Fruit fly (Drosophila melanogaster) whole organism, embryonic: ENCODE results near the gene Ppm1.

Source experiments
- Ada2b ChIP-seq: fragments of 200-800 bp; sonication (Bioruptor generic); IDR thresholded peaks from 2 replicates; pipeline ENCODE4 v1.3.6; 2022; ENCODE audit warnings: missing biosample characterization, missing genetic modification characterization
- CG10366 ChIP-seq: fragments of 200-800 bp; sonication (Bioruptor generic); IDR thresholded peaks from 2 replicates; pipeline ENCODE4 v1.3.6; 2022; ENCODE audit warnings: missing biosample characterization, missing genetic modification characterization
- CG11085 ChIP-seq: fragments of 200-800 bp; sonication (Bioruptor generic); IDR thresholded peaks from 2 replicates; pipeline ENCODE4 v1.3.6; 2022; ENCODE audit warnings: missing biosample characterization, missing genetic modification characterization
- CG11504 ChIP-seq: fragments of 200-800 bp; sonication (Bioruptor generic); optimal IDR thresholded peaks from 3 replicates; lab custom pipeline; 2019; ENCODE audit warnings: missing biosample characterization, mild to moderate bottlenecking, missing genetic modification characterization, moderate library complexity
- CG12942 ChIP-seq: fragments of 200-800 bp; sonication (Bioruptor generic); optimal IDR thresholded peaks from 3 replicates; lab custom pipeline; 2016; ENCODE audit warnings: missing biosample characterization, missing genetic modification characterization
- CG13424 ChIP-seq: fragments of 200-800 bp; sonication (Bioruptor generic); optimal IDR thresholded peaks from 2 replicates; lab custom pipeline; 2019; ENCODE audit warnings: missing biosample characterization, mild to moderate bottlenecking, missing genetic modification characterization, moderate library complexity
- CG14014 ChIP-seq: fragments of 200-800 bp; sonication (Bioruptor generic); IDR thresholded peaks from 2 replicates; pipeline ENCODE4 v1.3.6; 2022; ENCODE audit warnings: missing biosample characterization, missing genetic modification characterization
- CG14965 ChIP-seq: fragments of 200-800 bp; sonication (Bioruptor generic); optimal IDR thresholded peaks from 2 replicates; lab custom pipeline; 2016; ENCODE audit warnings: missing biosample characterization, missing genetic modification characterization, borderline replicate concordance
- CG15514 ChIP-seq: fragments of 200-800 bp; sonication (Bioruptor generic); optimal IDR thresholded peaks from 3 replicates; lab custom pipeline; 2017; ENCODE audit warnings: missing biosample characterization, missing genetic modification characterization, mild to moderate bottlenecking, moderate library complexity, missing genetic modification reagents
- CG2199 ChIP-seq: fragments of 200-800 bp; sonication (Bioruptor generic); IDR thresholded peaks from 3 replicates; pipeline ENCODE4 v1.3.6; 2022; ENCODE audit warnings: missing biosample characterization, missing genetic modification characterization
- CG3163 ChIP-seq: fragments of 200-800 bp; sonication (Bioruptor generic); optimal IDR thresholded peaks from 3 replicates; lab custom pipeline; 2016; ENCODE audit warnings: missing biosample characterization, missing genetic modification characterization
- CG32772 ChIP-seq: fragments of 200-800 bp; sonication (Bioruptor generic); IDR thresholded peaks from 2 replicates; pipeline ENCODE4 v1.3.6; 2022; ENCODE audit warnings: missing biosample characterization, missing genetic modification characterization
- CG34376 ChIP-seq: fragments of 200-800 bp; sonication (Bioruptor generic); optimal IDR thresholded peaks from 2 replicates; lab custom pipeline; 2018; ENCODE audit warnings: missing biosample characterization, mild to moderate bottlenecking, missing genetic modification characterization
- CG4282 ChIP-seq: fragments of 200-800 bp; sonication (Bioruptor generic); optimal IDR thresholded peaks from 2 replicates; lab custom pipeline; 2016; ENCODE audit warnings: missing biosample characterization, missing genetic modification characterization
- CG4730 ChIP-seq: fragments of 200-800 bp; sonication (Bioruptor generic); IDR thresholded peaks from 2 replicates; pipeline ENCODE4 v1.3.6; 2022; ENCODE audit warnings: missing biosample characterization, missing genetic modification characterization
- CG6272 ChIP-seq: fragments of 200-800 bp; sonication (Bioruptor generic); IDR thresholded peaks from 2 replicates; pipeline ENCODE4 v1.3.6; 2022; ENCODE audit warnings: missing biosample characterization, missing genetic modification characterization
- CG6689 ChIP-seq: fragments of 200-800 bp; sonication (Bioruptor generic); IDR thresholded peaks from 2 replicates; pipeline ENCODE4 v1.3.6; 2022; ENCODE audit warnings: missing biosample characterization, missing genetic modification characterization
- CG7357 ChIP-seq: fragments of 200-800 bp; sonication (Bioruptor generic); IDR thresholded peaks from 3 replicates; pipeline ENCODE4 v1.3.6; 2022; ENCODE audit warnings: missing biosample characterization, missing genetic modification characterization
- CG8478 ChIP-seq: fragments of >200 bp; optimal IDR thresholded peaks from 2 replicates; lab custom pipeline; 2018
- E2f2 ChIP-seq: fragments of 200-800 bp; sonication (Bioruptor generic); IDR thresholded peaks from 2 replicates; pipeline ENCODE4 v1.3.6; 2022; ENCODE audit warnings: missing biosample characterization, missing genetic modification characterization
- Gug ChIP-seq: fragments of 200-800 bp; sonication (Bioruptor generic); IDR thresholded peaks from 4 replicates; pipeline ENCODE4 v1.3.6; 2022; ENCODE audit warnings: missing biosample characterization, missing genetic modification characterization
- Kr ChIP-seq: fragments of 200-800 bp; sonication (Bioruptor generic); optimal IDR thresholded peaks from 2 replicates; lab custom pipeline; 2017; ENCODE audit warnings: missing biosample characterization, mild to moderate bottlenecking, missing genetic modification characterization
- MBD-R2 ChIP-seq: fragments of 200-800 bp; sonication (Bioruptor generic); IDR thresholded peaks from 2 replicates; pipeline ENCODE4 v1.3.6; 2022; ENCODE audit warnings: missing biosample characterization, missing genetic modification characterization
- Oaz ChIP-seq: fragments of 200-800 bp; sonication (Bioruptor generic); IDR thresholded peaks from 2 replicates; pipeline ENCODE4 v1.3.6; 2022; ENCODE audit warnings: missing biosample characterization, missing genetic modification characterization
- Oli ChIP-seq: fragments of 200-800 bp; sonication (Bioruptor generic); optimal IDR thresholded peaks from 2 replicates; lab custom pipeline; 2018; ENCODE audit warnings: missing biosample characterization, mild to moderate bottlenecking, missing genetic modification characterization, moderate library complexity
- Pdp1 ChIP-seq, 2 experiments: fragments of 200-800 bp; sonication (Bioruptor generic); optimal IDR thresholded peaks; 3 replicates each; lab custom pipeline; 2016; ENCODE audit warnings: missing biosample characterization in 2 of 2, missing genetic modification characterization in 2 of 2, mild to moderate bottlenecking in 1 of 2, moderate library complexity in 1 of 2
- Ptx1 ChIP-seq: fragments of 200-800 bp; sonication (Bioruptor generic); IDR thresholded peaks from 2 replicates; pipeline ENCODE4 v1.3.6; 2022; ENCODE audit warnings: missing biosample characterization, missing genetic modification characterization
- Sox100B ChIP-seq: fragments of 200-800 bp; sonication (Bioruptor generic); optimal IDR thresholded peaks from 3 replicates; lab custom pipeline; 2018; ENCODE audit warnings: missing biosample characterization, mild to moderate bottlenecking, missing genetic modification characterization
- Sry-δ ChIP-seq: fragments of 200-800 bp; sonication (Bioruptor generic); optimal IDR thresholded peaks from 2 replicates; lab custom pipeline; 2016; ENCODE audit warnings: missing biosample characterization, missing genetic modification characterization
- Xrp1 ChIP-seq: fragments of 200-800 bp; sonication (Bioruptor generic); IDR thresholded peaks from 2 replicates; pipeline ENCODE4 v1.3.6; 2022; ENCODE audit warnings: missing biosample characterization, missing genetic modification characterization
- YL-1 ChIP-seq: fragments of 200-800 bp; sonication (Bioruptor generic); optimal IDR thresholded peaks from 3 replicates; lab custom pipeline; 2017; ENCODE audit warnings: missing biosample characterization, mild to moderate bottlenecking, missing genetic modification characterization
- ase ChIP-seq: fragments of 200-800 bp; sonication (Bioruptor generic); IDR thresholded peaks from 3 replicates; pipeline ENCODE4 v1.3.6; 2022; ENCODE audit warnings: missing biosample characterization, missing genetic modification characterization
- ci ChIP-seq: fragments of 200-800 bp; sonication (Bioruptor generic); IDR thresholded peaks from 3 replicates; pipeline ENCODE4 v1.3.6; 2022; ENCODE audit warnings: missing biosample characterization, missing genetic modification characterization
- dati ChIP-seq: fragments of 200-800 bp; sonication (Bioruptor generic); IDR thresholded peaks from 2 replicates; pipeline ENCODE4 v1.3.6; 2022; ENCODE audit warnings: missing biosample characterization, missing genetic modification characterization
- dpn ChIP-seq, 2 experiments: fragments of 200-800 bp; sonication (Bioruptor generic); optimal IDR thresholded peaks; 3 replicates each; lab custom pipeline; 2016; ENCODE audit warnings: missing biosample characterization in 2 of 2, missing genetic modification characterization in 2 of 2
- fd64A ChIP-seq: fragments of 200-800 bp; sonication (Bioruptor generic); optimal IDR thresholded peaks from 3 replicates; lab custom pipeline; 2018; ENCODE audit warnings: missing biosample characterization, mild to moderate bottlenecking, missing genetic modification characterization
- gsb ChIP-seq: fragments of 200-800 bp; sonication (Bioruptor generic); IDR thresholded peaks from 2 replicates; pipeline ENCODE4 v1.3.6; 2022; ENCODE audit warnings: missing biosample characterization, missing genetic modification characterization
- ham ChIP-seq: fragments of 200-800 bp; sonication (Bioruptor generic); IDR thresholded peaks from 2 replicates; pipeline ENCODE4 v1.3.6; 2022; ENCODE audit warnings: missing biosample characterization, missing genetic modification characterization
- hkb ChIP-seq, 2 experiments: fragments of 200-800 bp in 1 of 2; fragments of >200 bp in 1 of 2; sonication (Bioruptor generic) in 1 of 2; IDR thresholded peaks in 1 of 2; optimal IDR thresholded peaks in 1 of 2; 2 replicates each; pipeline versions ENCODE4 v1.3.6 to Lab custom; 2017 to 2022; ENCODE audit warnings: missing biosample characterization in 1 of 2, missing genetic modification characterization in 1 of 2
- ken ChIP-seq: fragments of 200-800 bp; sonication (Bioruptor generic); IDR thresholded peaks from 3 replicates; pipeline ENCODE4 v1.3.6; 2022; ENCODE audit warnings: missing biosample characterization, missing genetic modification characterization
- lab ChIP-seq: fragments of 200-800 bp; sonication (Bioruptor generic); optimal IDR thresholded peaks from 3 replicates; lab custom pipeline; 2017; ENCODE audit warnings: missing biosample characterization, missing genetic modification characterization, mild to moderate bottlenecking, moderate library complexity, missing genetic modification reagents
- mld ChIP-seq: fragments of 200-800 bp; sonication (Bioruptor generic); IDR thresholded peaks from 3 replicates; pipeline ENCODE4 v1.3.6; 2022; ENCODE audit warnings: missing biosample characterization, missing genetic modification characterization; ENCODE audit not compliant: partially characterized antibody
- nom ChIP-seq: fragments of 200-800 bp; sonication (Bioruptor generic); optimal IDR thresholded peaks from 2 replicates; lab custom pipeline; 2017; ENCODE audit warnings: missing biosample characterization, missing genetic modification characterization, mild to moderate bottlenecking, moderate library complexity, missing genetic modification reagents
- odd ChIP-seq: fragments of 200-800 bp; sonication (Bioruptor generic); optimal IDR thresholded peaks from 2 replicates; lab custom pipeline; 2017; ENCODE audit warnings: missing biosample characterization, mild to moderate bottlenecking, missing genetic modification characterization
- otp ChIP-seq: fragments of 200-800 bp; sonication (Bioruptor generic); IDR thresholded peaks from 3 replicates; pipeline ENCODE4, ENCODE4 v1.3.6; 2022; ENCODE audit warnings: missing biosample characterization, missing genetic modification characterization
- psq ChIP-seq: fragments of 200-800 bp; sonication (Bioruptor generic); optimal IDR thresholded peaks from 2 replicates; lab custom pipeline; 2017; ENCODE audit warnings: missing biosample characterization, missing genetic modification characterization
- sens ChIP-seq: fragments of 200-800 bp; sonication (Bioruptor generic); peaks from one replicate; lab custom pipeline; 2016; ENCODE audit warnings: missing biosample characterization, missing genetic modification characterization
- sqz ChIP-seq: fragments of 200-800 bp; sonication (Bioruptor generic); optimal IDR thresholded peaks from 3 replicates; lab custom pipeline; 2018; ENCODE audit warnings: missing biosample characterization, mild to moderate bottlenecking, missing genetic modification characterization
- toy ChIP-seq: fragments of 200-800 bp; sonication (Bioruptor generic); IDR thresholded peaks from 2 replicates; pipeline ENCODE4 v1.3.6; 2022; ENCODE audit warnings: missing biosample characterization, missing genetic modification characterization
- tx ChIP-seq: fragments of 200-800 bp; sonication (Bioruptor generic); optimal IDR thresholded peaks from 2 replicates; lab custom pipeline; 2016; ENCODE audit warnings: missing biosample characterization, missing genetic modification characterization
- unpg ChIP-seq: fragments of 200-800 bp; sonication (Bioruptor generic); optimal IDR thresholded peaks from 3 replicates; lab custom pipeline; 2018; ENCODE audit warnings: missing biosample characterization, mild to moderate bottlenecking, missing genetic modification characterization, moderate library complexity

Ppm1 gene

DNA sequence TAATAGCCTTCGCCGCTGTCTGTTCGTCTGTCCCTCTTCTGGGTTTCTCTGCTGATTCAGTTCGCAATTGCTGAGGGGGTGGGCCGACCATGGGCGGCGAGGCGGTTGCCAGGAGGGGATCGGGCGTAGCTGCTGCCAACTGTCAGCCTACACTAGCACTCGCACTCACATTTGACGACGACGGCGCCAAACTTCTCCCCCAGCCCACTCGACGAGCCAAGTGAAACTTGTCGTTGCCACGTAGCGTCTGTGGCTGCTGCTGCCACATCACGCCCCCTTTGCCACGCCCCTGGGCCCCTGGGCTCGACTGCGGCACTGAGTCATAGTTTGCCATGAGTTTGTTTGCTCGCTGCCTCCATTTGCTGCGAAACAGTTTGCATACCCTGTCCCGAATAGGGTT, 23.8 kb upstream of the Ppm1 start (continued):
- TF ChIP-seq hkb (optimal IDR thresholded peaks at IDR 0.05; lab: Kevin White, UChicago), result no peak
- 0 out of 2 replicates have a peak, but pooled peaks have one; percentile 19 for TF ChIP-seq hkb (GFP tag; IDR thresholded peaks at IDR 0.05; lab: Robert Waterston, UW)
- TF ChIP-seq Ptx1 (GFP tag; lab: Robert Waterston, UW), result peak; percentile 73
- TF ChIP-seq CG3163 (GFP tag; lab: Kevin White, UChicago), result no peak
- TF ChIP-seq mld (GFP tag; lab: Robert Waterston, UW), result no peak
- TF ChIP-seq CG6272 (GFP tag; lab: Robert Waterston, UW), result peak; percentile 46
- peak; percentile 56; the same call in 3 of the 4 replicates for TF ChIP-seq Gug (GFP tag; lab: Robert Waterston, UW)
- no peak for TF ChIP-seq CG4282
- TF ChIP-seq Oaz, result peak; percentile 52; the same call in 1 of the 2 replicates
- TF ChIP-seq CG7357 (GFP tag; lab: Robert Waterston, UW), result peak; percentile 64; the same call in 2 of the 3 replicates
- peak; percentile 42; the same call in 1 of the 2 replicates for TF ChIP-seq toy (GFP tag; lab: Robert Waterston, UW)
- TF ChIP-seq tx (GFP tag; lab: Kevin White, UChicago), result no peak
- TF ChIP-seq MBD-R2, result peak; percentile 21; the same call in 1 of the 2 replicates
- TF ChIP-seq CG10366 (GFP tag; lab: Robert Waterston, UW), result peak; percentile 68
- TF ChIP-seq ken (GFP tag; lab: Robert Waterston, UW), result peak; percentile 57; the same call in 1 of the 3 replicates
- 0 out of 3 replicates have a peak, but pooled peaks have one; percentile 16 for TF ChIP-seq CG2199 (GFP tag; lab: Robert Waterston, UW)
- TF ChIP-seq CG32772, result peak; percentile 68
- TF ChIP-seq sens (GFP tag; lab: Kevin White, UChicago), result peak; percentile 83
- TF ChIP-seq nom, result peak; percentile 66
- TF ChIP-seq CG6689, result peak; percentile 61; the same call in 1 of the 2 replicates
- peak; percentile 39 to 67 for TF ChIP-seq dpn (GFP tag; optimal IDR thresholded peaks at IDR 0.05; lab: Kevin White, UChicago)
- no peak for TF ChIP-seq Kr (GFP tag; lab: Kevin White, UChicago)
- TF ChIP-seq Sox100B (GFP tag; lab: Kevin White, UChicago), result no peak
- TF ChIP-seq CG15514, result peak; percentile 57
- peak; percentile 46; the same call in 1 of the 2 replicates for TF ChIP-seq ham (GFP tag; lab: Robert Waterston, UW)
- no peak for TF ChIP-seq CG14965 (GFP tag; lab: Kevin White, UChicago)
- no peak for TF ChIP-seq sqz
- peak; percentile 44; the same call in 1 of the 2 replicates for TF ChIP-seq Xrp1
- peak; percentile 46 for TF ChIP-seq Oli (tag; lab: Kevin White, UChicago)
- peak; percentile 85 for TF ChIP-seq lab (GFP tag; lab: Kevin White, UChicago)
- no peak for TF ChIP-seq CG8478 (lab: Kevin White, UChicago)
- TF ChIP-seq CG11085, result peak; percentile 61
- TF ChIP-seq unpg (GFP tag; lab: Kevin White, UChicago), result peak; percentile 31
- TF ChIP-seq otp, result 0 out of 3 replicates have a peak, but pooled peaks have one; percentile 41
- peak; percentile 84 for TF ChIP-seq ci (GFP tag; lab: Robert Waterston, UW)
- peak; percentile 58 for TF ChIP-seq gsb (GFP tag; lab: Robert Waterston, UW)
- TF ChIP-seq ase (GFP tag; lab: Robert Waterston, UW), result 0 out of 3 replicates have a peak, but pooled peaks have one; percentile 41
- peak; percentile 25 for TF ChIP-seq odd (GFP tag; lab: Kevin White, UChicago)
- TF ChIP-seq psq (GFP tag; lab: Kevin White, UChicago), result no peak
- TF ChIP-seq YL-1 (GFP tag; lab: Kevin White, UChicago), result no peak
- TF ChIP-seq CG4730 (GFP tag; lab: Robert Waterston, UW), result peak; percentile 45
- no peak for TF ChIP-seq dati (GFP tag; lab: Robert Waterston, UW)
- peak in 1 of 2 experiments; percentile 24 for TF ChIP-seq Pdp1 (GFP tag; optimal IDR thresholded peaks at IDR 0.05; lab: Kevin White, UChicago)
- TF ChIP-seq E2f2 (GFP tag; lab: Robert Waterston, UW), result peak; percentile 42; the same call in 1 of the 2 replicates
- TF ChIP-seq Sry-δ (GFP tag; lab: Kevin White, UChicago), result no peak
- peak; percentile 50 for TF ChIP-seq CG34376 (GFP tag; lab: Kevin White, UChicago)
- peak; percentile 61 for TF ChIP-seq Ada2b (GFP tag; lab: Robert Waterston, UW)
- TF ChIP-seq fd64A (GFP tag; lab: Kevin White, UChicago), result no peak
- TF ChIP-seq CG12942 (GFP tag; lab: Kevin White, UChicago), result peak; percentile 35
- TF ChIP-seq CG13424 (tag; lab: Kevin White, UChicago), result peak; percentile 50
- peak; percentile 81 for TF ChIP-seq CG14014 (GFP tag; lab: Robert Waterston, UW)
- TF ChIP-seq CG11504 (tag; lab: Kevin White, UChicago), result peak; percentile 54
